Fruit fly (Drosophila melanogaster) whole organism, embryonic: Measurements from ENCODE around the gene CG10214.

ENCODE experiments used
- CG10321 ChIP-seq: fragments of 200-800 bp; sonication (Bioruptor generic); IDR thresholded peaks from 2 replicates; pipeline ENCODE4 v1.3.6; 2022; ENCODE audit warnings: missing biosample characterization, missing genetic modification characterization
- CG10654 ChIP-seq: fragments of 200-800 bp; sonication (Bioruptor generic); optimal IDR thresholded peaks from 2 replicates; lab custom pipeline; 2016; ENCODE audit warnings: missing biosample characterization, missing genetic modification characterization
- CG12104 ChIP-seq: fragments of 200-800 bp; sonication (Bioruptor generic); optimal IDR thresholded peaks from 3 replicates; lab custom pipeline; 2016; ENCODE audit warnings: missing biosample characterization, missing genetic modification characterization
- CG12659 ChIP-seq: fragments of 200-800 bp; sonication (Bioruptor generic); optimal IDR thresholded peaks from 3 replicates; lab custom pipeline; 2017; ENCODE audit warnings: mild to moderate bottlenecking, missing biosample characterization, missing genetic modification reagents, missing genetic modification characterization
- CG13123 ChIP-seq: fragments of 200-800 bp; sonication (Bioruptor generic); optimal IDR thresholded peaks from 2 replicates; lab custom pipeline; 2016; ENCODE audit warnings: missing biosample characterization, missing genetic modification characterization
- CG13424 ChIP-seq: fragments of 200-800 bp; sonication (Bioruptor generic); optimal IDR thresholded peaks from 2 replicates; lab custom pipeline; 2019; ENCODE audit warnings: missing biosample characterization, mild to moderate bottlenecking, missing genetic modification characterization, moderate library complexity
- CG15514 ChIP-seq: fragments of 200-800 bp; sonication (Bioruptor generic); optimal IDR thresholded peaks from 3 replicates; lab custom pipeline; 2017; ENCODE audit warnings: missing biosample characterization, missing genetic modification characterization, mild to moderate bottlenecking, moderate library complexity, missing genetic modification reagents
- CG15696 ChIP-seq: fragments of 200-800 bp; sonication (Bioruptor generic); optimal IDR thresholded peaks from 2 replicates; lab custom pipeline; 2019; ENCODE audit warnings: missing biosample characterization, mild to moderate bottlenecking, missing genetic modification characterization, moderate library complexity
- CG18599 ChIP-seq: fragments of 200-800 bp; sonication (Bioruptor generic); optimal IDR thresholded peaks from 3 replicates; lab custom pipeline; 2017; ENCODE audit warnings: missing biosample characterization, missing genetic modification characterization, mild to moderate bottlenecking, moderate library complexity, missing genetic modification reagents
- CG2116 ChIP-seq: fragments of 200-800 bp; sonication (Bioruptor generic); optimal IDR thresholded peaks from 3 replicates; lab custom pipeline; 2018; ENCODE audit warnings: missing biosample characterization, mild to moderate bottlenecking, missing genetic modification characterization
- CG2129 ChIP-seq: fragments of 200-800 bp; sonication (Bioruptor generic); IDR thresholded peaks from 2 replicates; pipeline ENCODE4 v1.3.6; 2022; ENCODE audit warnings: missing biosample characterization, missing genetic modification characterization; ENCODE audit not compliant: partially characterized antibody
- CG31224 ChIP-seq: fragments of 200-800 bp; sonication (Bioruptor generic); IDR thresholded peaks from 2 replicates; pipeline ENCODE4 v1.3.6; 2022; ENCODE audit warnings: missing biosample characterization, missing genetic modification characterization
- CG3838 ChIP-seq: fragments of 200-800 bp; sonication (Bioruptor generic); optimal IDR thresholded peaks from 3 replicates; lab custom pipeline; 2016; ENCODE audit warnings: missing biosample characterization, missing genetic modification characterization
- CG5180 ChIP-seq: fragments of 200-800 bp; sonication (Bioruptor generic); optimal IDR thresholded peaks from 3 replicates; lab custom pipeline; 2017; ENCODE audit warnings: missing biosample characterization, missing genetic modification characterization, mild to moderate bottlenecking, moderate library complexity, missing genetic modification reagents
- CG7963 ChIP-seq: fragments of 200-800 bp; sonication (Bioruptor generic); IDR thresholded peaks from 3 replicates; pipeline ENCODE4 v1.3.6; 2022; ENCODE audit warnings: missing biosample characterization, missing genetic modification characterization; ENCODE audit not compliant: partially characterized antibody
- CG8359 ChIP-seq: fragments of 200-800 bp; sonication (Bioruptor generic); optimal IDR thresholded peaks from 2 replicates; lab custom pipeline; 2017; ENCODE audit warnings: missing biosample characterization, mild to moderate bottlenecking, missing genetic modification characterization, borderline replicate concordance
- CkIIα-i1 ChIP-seq: fragments of 200-800 bp; sonication (Bioruptor generic); IDR thresholded peaks from 2 replicates; pipeline ENCODE4 v1.3.6; 2022; ENCODE audit warnings: missing biosample characterization, missing genetic modification characterization
- Dad ChIP-seq: fragments of 200-800 bp; sonication (Bioruptor generic); optimal IDR thresholded peaks from 3 replicates; lab custom pipeline; 2016; ENCODE audit warnings: missing biosample characterization, missing genetic modification characterization
- Doc3 ChIP-seq: fragments of 200-800 bp; sonication (Bioruptor generic); IDR thresholded peaks from 3 replicates; pipeline ENCODE4 v1.3.6; 2022; ENCODE audit warnings: missing biosample characterization, missing genetic modification characterization; ENCODE audit not compliant: partially characterized antibody
- Dp ChIP-seq: fragments of 200-800 bp; sonication (Bioruptor generic); optimal IDR thresholded peaks from 2 replicates; lab custom pipeline; 2018; ENCODE audit warnings: missing biosample characterization, mild to moderate bottlenecking, missing genetic modification characterization, moderate library complexity
- Gug ChIP-seq: fragments of 200-800 bp; sonication (Bioruptor generic); IDR thresholded peaks from 4 replicates; pipeline ENCODE4 v1.3.6; 2022; ENCODE audit warnings: missing biosample characterization, missing genetic modification characterization
- HHEX ChIP-seq: fragments of 200-800 bp; sonication (Bioruptor generic); optimal IDR thresholded peaks from 3 replicates; lab custom pipeline; 2017; ENCODE audit warnings: missing biosample characterization, mild to moderate bottlenecking, missing genetic modification characterization, missing genetic modification reagents
- Hand ChIP-seq: fragments of 200-800 bp; sonication (Bioruptor generic); optimal IDR thresholded peaks from 2 replicates; lab custom pipeline; 2017; ENCODE audit warnings: mild to moderate bottlenecking, missing biosample characterization, missing genetic modification reagents, missing genetic modification characterization
- Hey ChIP-seq: fragments of 200-800 bp; sonication (Bioruptor generic); optimal IDR thresholded peaks from 3 replicates; lab custom pipeline; 2018; ENCODE audit warnings: missing biosample characterization, mild to moderate bottlenecking, missing genetic modification characterization
- HmgZ ChIP-seq: fragments of 200-800 bp; sonication (Bioruptor generic); optimal IDR thresholded peaks from 2 replicates; lab custom pipeline; 2018; ENCODE audit warnings: missing biosample characterization, mild to moderate bottlenecking, missing genetic modification characterization
- Hr39 ChIP-seq: fragments of >200 bp; optimal IDR thresholded peaks from 2 replicates; lab custom pipeline; 2017
- Hsf ChIP-seq: fragments of 200-800 bp; sonication (Bioruptor generic); optimal IDR thresholded peaks from 3 replicates; lab custom pipeline; 2016; ENCODE audit warnings: missing biosample characterization, missing genetic modification characterization
- Lhr ChIP-seq: fragments of 200-800 bp; sonication (Bioruptor generic); optimal IDR thresholded peaks from 3 replicates; lab custom pipeline; 2017; ENCODE audit warnings: mild to moderate bottlenecking, missing biosample characterization, missing genetic modification reagents, missing genetic modification characterization
- Mes4 ChIP-seq: fragments of 200-800 bp; sonication (Bioruptor generic); optimal IDR thresholded peaks from 2 replicates; lab custom pipeline; 2016; ENCODE audit warnings: missing biosample characterization, missing genetic modification characterization
- Myb ChIP-seq: fragments of 200-800 bp; sonication (Bioruptor generic); optimal IDR thresholded peaks from 2 replicates; lab custom pipeline; 2016; ENCODE audit warnings: missing biosample characterization, missing genetic modification characterization
- NC2α ChIP-seq: fragments of 200-800 bp; sonication (Bioruptor generic); optimal IDR thresholded peaks from 2 replicates; lab custom pipeline; 2016; ENCODE audit warnings: missing biosample characterization, missing genetic modification characterization
- Sox100B ChIP-seq: fragments of 200-800 bp; sonication (Bioruptor generic); optimal IDR thresholded peaks from 3 replicates; lab custom pipeline; 2018; ENCODE audit warnings: missing biosample characterization, mild to moderate bottlenecking, missing genetic modification characterization
- Sry-β ChIP-seq: fragments of 200-800 bp; sonication (Bioruptor generic); optimal IDR thresholded peaks from 2 replicates; lab custom pipeline; 2018; ENCODE audit warnings: missing biosample characterization, mild to moderate bottlenecking, missing genetic modification characterization, moderate library complexity
- Taf1 ChIP-seq: fragments of 200-800 bp; sonication (Bioruptor generic); IDR thresholded peaks from 2 replicates; pipeline ENCODE4 v1.3.6; 2022; ENCODE audit warnings: missing biosample characterization, missing genetic modification characterization
- amos ChIP-seq: fragments of 200-800 bp; sonication (Bioruptor generic); IDR thresholded peaks from 2 replicates; pipeline ENCODE4 v1.3.6; 2022; ENCODE audit warnings: missing biosample characterization, missing genetic modification characterization; ENCODE audit not compliant: partially characterized antibody
- az2 ChIP-seq: fragments of 200-800 bp; sonication (Bioruptor generic); optimal IDR thresholded peaks from 3 replicates; lab custom pipeline; 2016; ENCODE audit warnings: missing biosample characterization, missing genetic modification characterization
- bbx ChIP-seq: fragments of 200-800 bp; sonication (Bioruptor generic); IDR thresholded peaks from 2 replicates; pipeline ENCODE4 v1.3.6; 2022; ENCODE audit warnings: missing biosample characterization, missing genetic modification characterization; ENCODE audit not compliant: partially characterized antibody
- chinmo ChIP-seq: fragments of 200-800 bp; sonication (Bioruptor generic); IDR thresholded peaks from 4 replicates; pipeline ENCODE4 v1.3.6; 2022; ENCODE audit warnings: missing biosample characterization, missing genetic modification characterization; ENCODE audit not compliant: partially characterized antibody
- chm ChIP-seq: fragments of 200-800 bp; sonication (Bioruptor generic); IDR thresholded peaks from 2 replicates; pipeline ENCODE4 v1.3.6; 2022; ENCODE audit warnings: missing biosample characterization, missing genetic modification characterization
- disco-r ChIP-seq: fragments of 200-800 bp; sonication (Bioruptor generic); optimal IDR thresholded peaks from 2 replicates; lab custom pipeline; 2016; ENCODE audit warnings: missing biosample characterization, missing genetic modification characterization
- en ChIP-seq: fragments of 200-800 bp; sonication (Bioruptor generic); optimal IDR thresholded peaks from 2 replicates; lab custom pipeline; 2016; ENCODE audit warnings: missing biosample characterization, missing genetic modification characterization
- fru ChIP-seq: fragments of >200 bp; optimal IDR thresholded peaks from 2 replicates; lab custom pipeline; 2017
- ind ChIP-seq: fragments of 200-800 bp; sonication (Bioruptor generic); optimal IDR thresholded peaks from 3 replicates; lab custom pipeline; 2016; ENCODE audit warnings: missing biosample characterization, missing genetic modification characterization
- jigr1 ChIP-seq: fragments of 200-800 bp; sonication (Bioruptor generic); IDR thresholded peaks from 3 replicates; pipeline ENCODE4 v1.3.6; 2022; ENCODE audit warnings: missing biosample characterization, missing genetic modification characterization
- luna ChIP-seq: fragments of 200-800 bp; sonication (Bioruptor generic); optimal IDR thresholded peaks from 2 replicates; lab custom pipeline; 2016; ENCODE audit warnings: missing biosample characterization, missing genetic modification characterization
- pnt ChIP-seq: fragments of 200-800 bp; sonication (Bioruptor generic); optimal IDR thresholded peaks from 3 replicates; lab custom pipeline; 2016; ENCODE audit warnings: missing biosample characterization, missing genetic modification characterization
- stwl ChIP-seq: fragments of 200-800 bp; sonication (Bioruptor generic); optimal IDR thresholded peaks from 3 replicates; lab custom pipeline; 2018; ENCODE audit warnings: missing biosample characterization, mild to moderate bottlenecking, missing genetic modification characterization, moderate library complexity
- twi ChIP-seq: fragments of 200-800 bp; optimal IDR thresholded peaks from 2 replicates; lab custom pipeline; 2019; ENCODE audit warnings: missing biosample characterization, mild to moderate bottlenecking, missing genetic modification characterization, moderate library complexity
- vfl ChIP-seq: fragments of 200-800 bp; sonication (Bioruptor generic); optimal IDR thresholded peaks from 2 replicates; lab custom pipeline; 2016; ENCODE audit warnings: missing biosample characterization, missing genetic modification characterization

CG10214 gene

dm6 chr3R:23757912-23758607, 9.2 kb downstream of the CG10214 start, which contains the start of the genes PTPMT1 and Hrd3 (continued):
- TF ChIP-seq CG12104 (GFP tag; lab: Kevin White, UChicago), result peak; percentile 99
- TF ChIP-seq bbx (GFP tag; lab: Robert Waterston, UW), result peak; percentile 48; the same call in 1 of the 2 replicates
- TF ChIP-seq Hr39, result no peak
- no peak for TF ChIP-seq Doc3 (GFP tag; lab: Robert Waterston, UW)
- peak; percentile 96 for TF ChIP-seq Lhr (GFP tag; lab: Kevin White, UChicago)
- TF ChIP-seq CG2116 (GFP tag; lab: Kevin White, UChicago), result peak; percentile 90
- peak; percentile 92 for TF ChIP-seq en (GFP tag; lab: Kevin White, UChicago)
- peak; percentile 96 for TF ChIP-seq CG13123 (GFP tag; lab: Kevin White, UChicago)
- TF ChIP-seq CG15696 (tag; lab: Kevin White, UChicago), result peak; percentile 98
- TF ChIP-seq disco-r (GFP tag; lab: Kevin White, UChicago), result peak; percentile 93
- peak; percentile 99 for TF ChIP-seq ind
- 0 out of 4 replicates have a peak, but pooled peaks have one; percentile 32 for TF ChIP-seq chinmo (GFP tag; lab: Robert Waterston, UW)
- TF ChIP-seq stwl (tag; lab: Kevin White, UChicago), result peak; percentile 72
- TF ChIP-seq pnt, result peak; percentile 98
- TF ChIP-seq CG18599, result peak; percentile 99
- peak; percentile 91 for TF ChIP-seq jigr1 (GFP tag; lab: Robert Waterston, UW)
- TF ChIP-seq Myb, result peak; percentile 88
- TF ChIP-seq CG3838 (GFP tag; lab: Kevin White, UChicago), result peak; percentile 97
- TF ChIP-seq CG10321, result peak; percentile 70
- TF ChIP-seq CG5180 (GFP tag; lab: Kevin White, UChicago), result peak; percentile 92
- TF ChIP-seq CG15514, result peak; percentile 91
- peak; percentile 98 for TF ChIP-seq HmgZ (tag; lab: Kevin White, UChicago)
- peak; percentile 96 for TF ChIP-seq Mes4 (GFP tag; lab: Kevin White, UChicago)
- TF ChIP-seq az2, result peak; percentile 99
- TF ChIP-seq Dad (GFP tag; lab: Kevin White, UChicago), result peak; percentile 97
- peak; percentile 82 for TF ChIP-seq luna (GFP tag; lab: Kevin White, UChicago)
- peak; percentile 90 for TF ChIP-seq CG31224 (GFP tag; lab: Robert Waterston, UW)
- peak; percentile 93 for TF ChIP-seq CG8359
- TF ChIP-seq Sry-β (GFP tag; lab: Kevin White, UChicago), result peak; percentile 70
- TF ChIP-seq Taf1 (GFP tag; lab: Robert Waterston, UW), result peak; percentile 86
- TF ChIP-seq Hsf (GFP tag; lab: Kevin White, UChicago), result peak; percentile 99
- TF ChIP-seq CG12659 (GFP tag; lab: Kevin White, UChicago), result peak; percentile 100
- no peak for TF ChIP-seq CG7963 (GFP tag; lab: Robert Waterston, UW)
- peak; percentile 96 for TF ChIP-seq Hand (GFP tag; lab: Kevin White, UChicago)
- peak; percentile 91 for TF ChIP-seq chm (GFP tag; lab: Robert Waterston, UW)
- TF ChIP-seq Dp, result peak; percentile 36
- TF ChIP-seq CG13424 (tag; lab: Kevin White, UChicago), result peak; percentile 99
- TF ChIP-seq Hey, result peak; percentile 90
- peak; percentile 100 for TF ChIP-seq Sox100B (GFP tag; lab: Kevin White, UChicago)
- TF ChIP-seq fru, result no peak
- TF ChIP-seq CG10654 (GFP tag; lab: Kevin White, UChicago), result peak; percentile 98
- peak; percentile 99 for TF ChIP-seq HHEX (GFP tag; lab: Kevin White, UChicago)
- TF ChIP-seq CG2129 (GFP tag; lab: Robert Waterston, UW), result no peak
- peak; percentile 98 for TF ChIP-seq vfl (GFP tag; lab: Kevin White, UChicago)
- TF ChIP-seq NC2α (GFP tag; lab: Kevin White, UChicago), result peak; percentile 95
- peak; percentile 27; the same call in 1 of the 2 replicates for TF ChIP-seq amos (GFP tag; lab: Robert Waterston, UW)
- TF ChIP-seq twi (tag; lab: Kevin White, UChicago), result peak; percentile 97
- TF ChIP-seq Gug (GFP tag; lab: Robert Waterston, UW), result peak; percentile 98
- peak; percentile 61; the same call in 1 of the 2 replicates for TF ChIP-seq CkIIα-i1 (GFP tag; lab: Robert Waterston, UW)
